Worm (Caenorhabditis elegans) whole organism, L4 larva: Measurements from ENCODE around the gene F57G4.10.

Experiments
- F10B5.3 ChIP-seq: sonication (generic microtip); optimal IDR thresholded peaks from 2 replicates; lab custom pipeline; 2016; ENCODE audit warnings: mild to moderate bottlenecking, missing genetic modification characterization, missing compliant biosample characterization
- T26A8.4 ChIP-seq: fragments of 200-800 bp; sonication (Bioruptor generic); IDR thresholded peaks from 2 replicates; pipeline ENCODE4 v1.3.6; 2022; ENCODE audit warnings: missing genetic modification characterization, missing compliant biosample characterization
- Y48G9A.11 ChIP-seq: fragments of 200-800 bp; sonication (Bioruptor generic); IDR thresholded peaks from 2 replicates; pipeline ENCODE4 v1.3.6; 2022; ENCODE audit warnings: missing genetic modification reagents, missing genetic modification characterization, missing compliant biosample characterization
- Y75B8A.6 ChIP-seq: fragments of 200-800 bp; sonication (Bioruptor generic); IDR thresholded peaks from 2 replicates; pipeline ENCODE4 v1.3.6; 2022; ENCODE audit warnings: missing genetic modification reagents, missing genetic modification characterization, missing compliant biosample characterization
- ZK337.2 ChIP-seq: fragments of 200-800 bp; sonication (Bioruptor generic); IDR thresholded peaks from 2 replicates; pipeline ENCODE4 v1.3.6; 2022; ENCODE audit warnings: missing genetic modification reagents, missing genetic modification characterization, missing compliant biosample characterization
- aly-2 ChIP-seq: sonication (generic microtip); optimal IDR thresholded peaks from 2 replicates; lab custom pipeline; 2018; ENCODE audit warnings: missing biosample characterization, missing genetic modification characterization
- ceh-20 ChIP-seq: fragments of 200-800 bp; sonication (Bioruptor generic); IDR thresholded peaks from 2 replicates; pipeline ENCODE4 v1.3.6; 2022; ENCODE audit warnings: missing genetic modification reagents, missing genetic modification characterization, missing compliant biosample characterization
- ceh-28 ChIP-seq: fragments of 150-350 bp; optimal IDR thresholded peaks from 2 replicates; lab custom pipeline; 2014; ENCODE audit warnings: missing biosample characterization, missing genetic modification reagents, missing genetic modification characterization
- ceh-32 ChIP-seq: sonication (generic microtip); optimal IDR thresholded peaks from 2 replicates; lab custom pipeline; 2016; ENCODE audit warnings: mild to moderate bottlenecking, missing genetic modification characterization, missing compliant biosample characterization; ENCODE audit not compliant: poor library complexity
- ces-1 ChIP-seq: fragments of 150-350 bp; sonication (generic microtip); optimal IDR thresholded peaks from 4 replicates; lab custom pipeline; 2014; ENCODE audit warnings: missing biosample characterization, missing genetic modification reagents, missing genetic modification characterization
- dmd-8 ChIP-seq: fragments of 200-800 bp; sonication (Bioruptor generic); IDR thresholded peaks from 2 replicates; pipeline ENCODE4 v1.3.6; 2022; ENCODE audit warnings: missing genetic modification characterization, missing compliant biosample characterization
- dpl-1 ChIP-seq: fragments of 150-350 bp; optimal IDR thresholded peaks from 2 replicates; lab custom pipeline; 2014; ENCODE audit warnings: missing biosample characterization, missing genetic modification reagents, missing genetic modification characterization
- egl-43 ChIP-seq: fragments of 200-800 bp; sonication (Bioruptor generic); IDR thresholded peaks from 2 replicates; pipeline ENCODE4 v1.3.6; 2022; ENCODE audit warnings: missing genetic modification reagents, missing genetic modification characterization, missing compliant biosample characterization
- gei-8 ChIP-seq: fragments of 200-800 bp; sonication (Bioruptor generic); optimal IDR thresholded peaks from 2 replicates; lab custom pipeline; 2018; ENCODE audit warnings: mild to moderate bottlenecking, missing genetic modification characterization, missing compliant biosample characterization
- hif-1 ChIP-seq, 2 experiments: sonication (generic microtip); optimal IDR thresholded peaks; 2 replicates each; lab custom pipeline; 2016 to 2017; ENCODE audit warnings: missing compliant biosample characterization in 2 of 2, missing genetic modification characterization in 2 of 2, missing genetic modification reagents in 2 of 2, missing genotype in 2 of 2, mild to moderate bottlenecking in 1 of 2
- hlh-30 ChIP-seq: sonication (generic microtip); optimal IDR thresholded peaks from 2 replicates; lab custom pipeline; 2017; ENCODE audit warnings: antibody characterized with exemption, mild to moderate bottlenecking, missing genetic modification characterization, missing compliant biosample characterization; ENCODE audit not compliant: insufficient read depth
- hmg-1.1 ChIP-seq: fragments of 200-800 bp; sonication (Bioruptor generic); IDR thresholded peaks from 2 replicates; pipeline ENCODE4 v1.3.6; 2022; ENCODE audit warnings: missing genetic modification reagents, missing genetic modification characterization, missing compliant biosample characterization
- jun-1 ChIP-seq: fragments of 150-350 bp; optimal IDR thresholded peaks from 2 replicates; lab custom pipeline; 2014; ENCODE audit warnings: missing biosample characterization, missing genetic modification reagents, missing genetic modification characterization
- lin-15B ChIP-seq: fragments of 150-350 bp; sonication (generic microtip); optimal IDR thresholded peaks from 3 replicates; lab custom pipeline; 2014; ENCODE audit warnings: missing biosample characterization, missing genetic modification characterization
- lin-29 ChIP-seq: fragments of 200-800 bp; sonication (Bioruptor generic); IDR thresholded peaks from 2 replicates; pipeline ENCODE4 v1.3.6; 2022; ENCODE audit warnings: missing genetic modification reagents, missing genetic modification characterization, missing compliant biosample characterization
- lin-38 ChIP-seq: fragments of 200-800 bp; sonication (Bioruptor generic); IDR thresholded peaks from 2 replicates; pipeline ENCODE4 v1.3.6; 2022; ENCODE audit warnings: missing genetic modification reagents, missing genetic modification characterization, missing compliant biosample characterization
- lin-39 ChIP-seq: fragments of 150-350 bp; optimal IDR thresholded peaks from 2 replicates; lab custom pipeline; 2014; ENCODE audit warnings: missing biosample characterization, missing genetic modification reagents, missing genetic modification characterization
- lsy-2 ChIP-seq, 2 experiments: fragments of 150-350 bp in 1 of 2; sonication (generic microtip) in 1 of 2; optimal IDR thresholded peaks; 2 replicates each; lab custom pipeline; 2014 to 2017; ENCODE audit warnings: missing biosample characterization in 2 of 2, missing genetic modification characterization in 2 of 2
- madf-5 ChIP-seq, 2 experiments: fragments of 200-800 bp; sonication (Bioruptor generic); IDR thresholded peaks; 2 replicates each; pipeline ENCODE4 v1.3.6; 2022; ENCODE audit warnings: missing compliant biosample characterization in 2 of 2, missing genetic modification characterization in 2 of 2
- mdt-29 ChIP-seq: fragments of 200-800 bp; sonication (Bioruptor generic); IDR thresholded peaks from 2 replicates; pipeline ENCODE4 v1.3.6; 2022; ENCODE audit warnings: missing genetic modification reagents, missing genetic modification characterization, missing compliant biosample characterization
- mep-1 ChIP-seq: fragments of 150-350 bp; sonication (generic microtip); optimal IDR thresholded peaks from 3 replicates; lab custom pipeline; 2014; ENCODE audit warnings: missing biosample characterization, missing genetic modification characterization
- nhr-11 ChIP-seq: fragments of 150-350 bp; optimal IDR thresholded peaks from 2 replicates; lab custom pipeline; 2014; ENCODE audit warnings: missing biosample characterization, missing genetic modification characterization
- nhr-76 ChIP-seq: fragments of 150-350 bp; optimal IDR thresholded peaks from 2 replicates; lab custom pipeline; 2014; ENCODE audit warnings: missing biosample characterization, missing genetic modification characterization
- pha-4 ChIP-seq, 2 experiments: fragments of 150-350 bp in 1 of 2; fragments of 200-800 bp in 1 of 2; sonication (Bioruptor generic) in 1 of 2; IDR thresholded peaks in 1 of 2; optimal IDR thresholded peaks in 1 of 2; 2 replicates each; pipeline versions ENCODE4 v1.3.6 to Lab custom; 2014 to 2022; ENCODE audit warnings: missing genetic modification characterization in 2 of 2, missing genetic modification reagents in 2 of 2, missing biosample characterization in 1 of 2, missing compliant biosample characterization in 1 of 2
- php-3 ChIP-seq: fragments of 200-800 bp; sonication (Bioruptor generic); IDR thresholded peaks from 2 replicates; pipeline ENCODE4 v1.3.6; 2022; ENCODE audit warnings: missing genetic modification reagents, missing genetic modification characterization, missing compliant biosample characterization
- set-16 ChIP-seq: fragments of 200-800 bp; sonication (Bioruptor generic); IDR thresholded peaks from 2 replicates; pipeline ENCODE4 v1.3.6; 2022; ENCODE audit warnings: missing genetic modification reagents, missing genetic modification characterization, missing compliant biosample characterization
- snpc-1.2 ChIP-seq: fragments of 200-800 bp; sonication (Bioruptor generic); IDR thresholded peaks from 2 replicates; pipeline ENCODE4 v1.3.6; 2022; ENCODE audit warnings: missing genetic modification reagents, missing genetic modification characterization, missing compliant biosample characterization
- tra-1 ChIP-seq: fragments of 200-800 bp; sonication (Bioruptor generic); IDR thresholded peaks from 2 replicates; pipeline ENCODE4 v1.3.6; 2022; ENCODE audit warnings: missing genetic modification reagents, missing genetic modification characterization, missing compliant biosample characterization
- unc-62 ChIP-seq, 3 experiments: fragments of 150-350 bp in 1 of 3; sonication (generic microtip); optimal IDR thresholded peaks in 2 of 3; peaks in 1 of 3; 1 replicate in 1 of 3; 2 replicates in 2 of 3; lab custom pipeline; 2014 to 2017; ENCODE audit warnings: missing biosample characterization in 3 of 3, missing genetic modification characterization in 3 of 3, missing genetic modification reagents in 3 of 3, missing genotype in 1 of 3
- vab-7 ChIP-seq: fragments of 200-800 bp; sonication (Bioruptor generic); IDR thresholded peaks from 2 replicates; pipeline ENCODE4 v1.3.6; 2022; ENCODE audit warnings: missing genetic modification reagents, missing genetic modification characterization, missing compliant biosample characterization
- zfp-2 ChIP-seq: sonication (generic microtip); optimal IDR thresholded peaks from 2 replicates; lab custom pipeline; 2016; ENCODE audit warnings: mild to moderate bottlenecking, missing genetic modification characterization, missing compliant biosample characterization
- zip-11 ChIP-seq: fragments of 200-800 bp; sonication (Bioruptor generic); IDR thresholded peaks from 2 replicates; pipeline ENCODE4 v1.3.6; 2022; ENCODE audit warnings: missing genetic modification characterization, missing compliant biosample characterization
- zip-2 ChIP-seq: fragments of 150-350 bp; optimal IDR thresholded peaks from 2 replicates; lab custom pipeline; 2014; ENCODE audit warnings: missing biosample characterization, missing genetic modification characterization
- ztf-11 ChIP-seq: fragments of 150-350 bp; optimal IDR thresholded peaks from 2 replicates; lab custom pipeline; 2014; ENCODE audit warnings: missing biosample characterization, missing genetic modification characterization
- ztf-7 ChIP-seq: fragments of 150-350 bp; optimal IDR thresholded peaks from 2 replicates; lab custom pipeline; 2014; ENCODE audit warnings: missing biosample characterization, missing genetic modification characterization

Gene F57G4.10

DNA sequence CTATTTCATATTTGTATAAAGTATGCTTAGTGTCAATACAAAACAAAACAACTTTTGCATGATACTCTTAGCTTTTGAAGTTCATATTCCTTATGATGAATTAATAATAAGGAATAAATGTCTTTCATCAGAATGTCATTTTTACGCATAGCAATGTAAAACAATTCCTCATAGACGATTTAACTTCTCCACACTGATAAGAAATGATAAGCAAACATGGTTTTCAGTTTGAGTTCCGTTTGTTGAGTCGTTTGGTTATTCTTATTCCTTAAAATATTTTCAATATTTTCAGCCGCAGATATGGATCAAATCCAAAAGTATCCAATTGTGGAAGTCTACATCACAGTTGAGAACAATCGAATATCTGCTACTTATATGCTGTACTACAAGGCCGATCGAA, 3.8 kb upstream of the F57G4.10 start, which contains the start of gene F57G4.11:
TSS of gene F57G4.11 (plus strand) at position 301 of the 400 bp plus-strand sequence.
- TF ChIP-seq php-3 (no peak), F10B5.3 (tag; lab: Kevin White, UChicago) (no peak), lin-38 (GFP tag; lab: Robert Waterston, UW) (no peak), aly-2 (tag; lab: Kevin White, UChicago) (no peak), ces-1 (GFP tag; lab: Kevin White, UChicago) (no peak), set-16 (GFP tag; lab: Robert Waterston, UW) (no peak), zfp-2 (tag; lab: Kevin White, UChicago) (no peak), lin-39 (tag; lab: Kevin White, UChicago) (no peak), hif-1 (tag; optimal IDR thresholded peaks at IDR 0.05; lab: Kevin White, UChicago) (no peak), zip-11 (GFP tag; lab: Robert Waterston, UW) (no peak), ceh-28 (tag; lab: Kevin White, UChicago) (no peak), ceh-32 (no peak), ceh-20 (GFP tag; lab: Robert Waterston, UW) (no peak), lin-15B (tag; lab: Kevin White, UChicago) (no peak)

DNA sequence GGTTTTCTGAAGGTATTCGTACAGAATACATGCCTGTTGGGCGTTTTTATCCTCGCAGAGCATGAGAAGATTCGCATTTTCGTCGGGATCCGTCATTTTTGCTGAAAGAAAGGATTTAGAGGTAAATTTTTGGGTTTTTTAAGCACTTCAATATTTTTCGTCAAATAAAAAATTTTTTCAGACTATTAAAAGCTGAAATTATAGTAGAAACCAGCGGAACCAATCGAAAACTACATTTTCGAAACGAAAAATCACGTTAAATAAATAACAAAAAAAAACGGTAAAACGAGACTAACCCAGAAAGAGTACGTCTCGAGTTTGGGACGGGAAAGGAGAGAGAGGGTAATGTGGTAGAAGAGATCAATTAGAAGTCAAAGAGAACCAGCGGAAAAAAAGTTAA, 21.8 kb downstream of the F57G4.10 start, which contains the start of gene fbxa-192:
TSS of gene fbxa-192 (minus strand) at position 101 of the 400 bp plus-strand sequence.
- TF ChIP-seq T26A8.4 (GFP tag; lab: Robert Waterston, UW) (no peak), jun-1 (no peak), gei-8 (GFP tag; lab: Kevin White, UChicago) (no peak), hlh-30 (no peak), hmg-1.1 (GFP tag; lab: Robert Waterston, UW) (no peak), ztf-7 (tag; lab: Kevin White, UChicago) (no peak), php-3 (no peak), dpl-1 (no peak), snpc-1.2 (GFP tag; lab: Robert Waterston, UW) (no peak)

DNA sequence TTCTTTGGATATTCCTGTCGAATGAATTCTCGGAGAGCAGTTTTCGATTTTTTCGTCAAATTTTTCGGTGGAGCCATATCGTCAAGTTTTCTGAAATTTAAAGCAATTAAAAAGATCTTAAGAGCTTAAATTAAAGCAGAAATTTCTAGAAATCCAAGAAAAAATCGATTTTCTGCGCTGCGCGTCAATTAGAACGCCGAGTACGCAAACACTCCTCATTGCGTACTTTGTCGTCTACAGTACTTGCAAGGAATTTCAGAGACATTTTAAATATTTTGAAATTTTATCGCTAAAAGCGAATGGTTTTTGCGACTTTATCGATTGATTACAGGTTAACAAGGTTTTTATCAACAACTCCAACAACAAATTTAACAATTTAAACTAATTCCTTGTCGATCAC, 26.5 kb downstream of the F57G4.10 start:
- TF ChIP-seq vab-7 (GFP tag; lab: Robert Waterston, UW) = no peak
- TF ChIP-seq lsy-2 (tag; optimal IDR thresholded peaks at IDR 0.05; lab: Kevin White, UChicago) = no peak
- no peak for TF ChIP-seq ceh-32
- TF ChIP-seq zip-2 = no peak
- TF ChIP-seq gei-8 (GFP tag; lab: Kevin White, UChicago) = no peak
- TF ChIP-seq pha-4 (GFP tag; IDR thresholded peaks at IDR 0.05; lab: Robert Waterston, UW) = no peak
- no peak for TF ChIP-seq pha-4 (tag; optimal IDR thresholded peaks at IDR 0.05; lab: Kevin White, UChicago)
- TF ChIP-seq Y75B8A.6 (GFP tag; lab: Robert Waterston, UW) = no peak
- TF ChIP-seq zip-11 (GFP tag; lab: Robert Waterston, UW) = no peak
- TF ChIP-seq lin-15B (tag; lab: Kevin White, UChicago) = no peak
- no peak for TF ChIP-seq lin-29 (GFP tag; lab: Robert Waterston, UW)
- TF ChIP-seq, all 104 proteins: peak for 0

DNA sequence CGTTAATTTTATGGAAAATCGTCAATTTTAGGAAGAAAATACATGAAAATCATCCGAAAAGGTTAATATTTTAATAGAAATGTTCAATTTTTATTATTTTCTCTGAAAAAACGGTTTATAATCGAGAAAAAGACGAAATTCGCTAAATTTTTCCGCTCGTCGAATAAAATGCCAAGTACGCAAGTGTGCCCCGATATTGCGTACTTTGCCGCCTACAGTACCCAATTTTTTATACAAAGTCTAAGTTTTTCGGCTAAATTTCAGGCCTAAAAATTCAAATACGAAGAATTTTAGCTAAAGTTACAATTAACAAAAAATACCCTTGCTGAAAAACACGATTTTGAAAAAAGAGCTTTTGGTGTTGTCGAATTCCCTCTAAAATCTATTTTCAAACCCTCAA, 30.2 kb downstream of the F57G4.10 start:
- TF ChIP-seq ZK337.2 (GFP tag; lab: Robert Waterston, UW) (no peak), zfp-2 (tag; lab: Kevin White, UChicago) (no peak), ztf-11 (tag; lab: Kevin White, UChicago) (no peak), dmd-8 (GFP tag; lab: Robert Waterston, UW) (no peak), tra-1 (GFP tag; lab: Robert Waterston, UW) (no peak), nhr-76 (tag; lab: Kevin White, UChicago) (no peak), mep-1 (tag; lab: Kevin White, UChicago) (no peak), mdt-29 (GFP tag; lab: Robert Waterston, UW) (no peak), Y48G9A.11 (GFP tag; lab: Robert Waterston, UW) (no peak), egl-43 (GFP tag; lab: Robert Waterston, UW) (no peak), madf-5 (GFP tag; IDR thresholded peaks at IDR 0.05; lab: Robert Waterston, UW) (no peak), snpc-1.2 (GFP tag; lab: Robert Waterston, UW) (no peak), unc-62 (GFP tag; optimal IDR thresholded peaks at IDR 0.05 in 1 of 2; lab: Kevin White, UChicago) (no peak), unc-62 (tag; optimal IDR thresholded peaks at IDR 0.05; lab: Kevin White, UChicago) (no peak), lin-39 (tag; lab: Kevin White, UChicago) (no peak), ceh-28 (tag; lab: Kevin White, UChicago) (no peak), ceh-20 (GFP tag; lab: Robert Waterston, UW) (no peak), Y75B8A.6 (GFP tag; lab: Robert Waterston, UW) (no peak), nhr-11 (tag; lab: Kevin White, UChicago) (no peak)
